Fruit fly (Drosophila melanogaster) whole organism, embryonic: ENCODE results near the gene CG6923.
A peak's percentile ranks its signal among the peaks of the same experiment; 100 is the strongest.

Experiments
- Abd-B ChIP-seq: fragments of 200-800 bp; sonication (Bioruptor generic); optimal IDR thresholded peaks from 2 replicates; lab custom pipeline; 2018; ENCODE audit warnings: missing biosample characterization, mild to moderate bottlenecking, missing genetic modification characterization, moderate library complexity
- Awh ChIP-seq: fragments of 200-800 bp; sonication (Bioruptor generic); IDR thresholded peaks from 2 replicates; pipeline ENCODE4, ENCODE4 v1.3.6; 2022; ENCODE audit warnings: missing biosample characterization, missing genetic modification characterization
- BEAF-32 ChIP-seq: fragments of 200-800 bp; sonication (Bioruptor generic); optimal IDR thresholded peaks from 3 replicates; lab custom pipeline; 2017; ENCODE audit warnings: missing biosample characterization, missing genetic modification characterization, mild to moderate bottlenecking, moderate library complexity, missing genetic modification reagents
- Bgb ChIP-seq: fragments of 200-800 bp; sonication (Bioruptor generic); IDR thresholded peaks from 2 replicates; pipeline ENCODE4 v1.3.6; 2022; ENCODE audit warnings: missing biosample characterization, missing genetic modification characterization; ENCODE audit not compliant: partially characterized antibody
- CG11398 ChIP-seq: fragments of 200-800 bp; sonication (Bioruptor generic); optimal IDR thresholded peaks from 2 replicates; lab custom pipeline; 2016; ENCODE audit warnings: missing biosample characterization, missing genetic modification characterization
- CG12155 ChIP-seq: fragments of 200-800 bp; sonication (Bioruptor generic); optimal IDR thresholded peaks from 3 replicates; lab custom pipeline; 2016; ENCODE audit warnings: missing biosample characterization, missing genetic modification characterization
- CG12769 ChIP-seq: fragments of 200-800 bp; sonication (Bioruptor generic); optimal IDR thresholded peaks from 2 replicates; lab custom pipeline; 2019; ENCODE audit warnings: missing biosample characterization, mild to moderate bottlenecking, missing genetic modification characterization, moderate library complexity
- CG13424 ChIP-seq: fragments of 200-800 bp; sonication (Bioruptor generic); optimal IDR thresholded peaks from 2 replicates; lab custom pipeline; 2019; ENCODE audit warnings: missing biosample characterization, mild to moderate bottlenecking, missing genetic modification characterization, moderate library complexity
- CG14014 ChIP-seq: fragments of 200-800 bp; sonication (Bioruptor generic); IDR thresholded peaks from 2 replicates; pipeline ENCODE4 v1.3.6; 2022; ENCODE audit warnings: missing biosample characterization, missing genetic modification characterization
- CG1602 ChIP-seq: fragments of 200-800 bp; sonication (Bioruptor generic); optimal IDR thresholded peaks from 3 replicates; lab custom pipeline; 2016; ENCODE audit warnings: missing biosample characterization, missing genetic modification characterization
- CG17186 ChIP-seq: fragments of 200-800 bp; sonication (Bioruptor generic); optimal IDR thresholded peaks from 3 replicates; lab custom pipeline; 2017; ENCODE audit warnings: missing biosample characterization, missing genetic modification reagents, missing genetic modification characterization
- CG17802 ChIP-seq: fragments of 200-800 bp; sonication (Bioruptor generic); optimal IDR thresholded peaks from 2 replicates; lab custom pipeline; 2018; ENCODE audit warnings: missing biosample characterization, mild to moderate bottlenecking, missing genetic modification characterization, moderate library complexity
- CG18011 ChIP-seq: fragments of 200-800 bp; sonication (Bioruptor generic); optimal IDR thresholded peaks from 2 replicates; lab custom pipeline; 2017; ENCODE audit warnings: missing biosample characterization, missing genetic modification characterization, mild to moderate bottlenecking, moderate library complexity, missing genotype
- CG18599 ChIP-seq: fragments of 200-800 bp; sonication (Bioruptor generic); optimal IDR thresholded peaks from 3 replicates; lab custom pipeline; 2017; ENCODE audit warnings: missing biosample characterization, missing genetic modification characterization, mild to moderate bottlenecking, moderate library complexity, missing genetic modification reagents
- CG2120 ChIP-seq: fragments of 200-800 bp; sonication (Bioruptor generic); optimal IDR thresholded peaks from 3 replicates; lab custom pipeline; 2016; ENCODE audit warnings: missing biosample characterization, missing genetic modification characterization
- CG2875 ChIP-seq: fragments of 200-800 bp; sonication (Bioruptor generic); optimal IDR thresholded peaks from 2 replicates; lab custom pipeline; 2017; ENCODE audit warnings: missing biosample characterization, mild to moderate bottlenecking, missing genetic modification characterization, missing genetic modification reagents
- CG30020 ChIP-seq: fragments of 200-800 bp; optimal IDR thresholded peaks from 2 replicates; lab custom pipeline; 2019; ENCODE audit warnings: missing biosample characterization, mild to moderate bottlenecking, missing genetic modification characterization, moderate library complexity
- CG31388 ChIP-seq: fragments of 200-800 bp; sonication (Bioruptor generic); optimal IDR thresholded peaks from 2 replicates; lab custom pipeline; 2016; ENCODE audit warnings: missing biosample characterization, missing genetic modification characterization
- CG3407 ChIP-seq: fragments of 200-800 bp; sonication (Bioruptor generic); optimal IDR thresholded peaks from 2 replicates; lab custom pipeline; 2018; ENCODE audit warnings: missing biosample characterization, mild to moderate bottlenecking, missing genetic modification characterization
- CG6765 ChIP-seq: fragments of 200-800 bp; sonication (Bioruptor generic); optimal IDR thresholded peaks from 3 replicates; lab custom pipeline; 2017; ENCODE audit warnings: missing biosample characterization, mild to moderate bottlenecking, missing genetic modification characterization
- CG8281 ChIP-seq: fragments of 200-800 bp; sonication (Bioruptor generic); optimal IDR thresholded peaks from 2 replicates; lab custom pipeline; 2018; ENCODE audit warnings: missing biosample characterization, mild to moderate bottlenecking, missing genetic modification characterization, moderate library complexity
- CG8944 ChIP-seq: fragments of 200-800 bp; sonication (Bioruptor generic); optimal IDR thresholded peaks from 3 replicates; lab custom pipeline; 2016; ENCODE audit warnings: missing biosample characterization, missing genetic modification characterization
- Camta ChIP-seq: fragments of 200-800 bp; sonication (Bioruptor generic); optimal IDR thresholded peaks from 2 replicates; lab custom pipeline; 2016; ENCODE audit warnings: missing biosample characterization, missing genetic modification characterization
- Dip3 ChIP-seq: fragments of 200-800 bp; sonication (Bioruptor generic); optimal IDR thresholded peaks from 3 replicates; lab custom pipeline; 2016; ENCODE audit warnings: missing biosample characterization, missing genetic modification characterization
- Dref ChIP-seq: fragments of 200-800 bp; sonication (Bioruptor generic); IDR thresholded peaks from 2 replicates; pipeline ENCODE4 v1.3.6; 2022; ENCODE audit warnings: missing biosample characterization, missing genetic modification characterization
- ERR ChIP-seq: fragments of 200-800 bp; sonication (Bioruptor generic); optimal IDR thresholded peaks from 2 replicates; lab custom pipeline; 2016; ENCODE audit warnings: missing biosample characterization, missing genetic modification characterization
- Fer2 ChIP-seq: fragments of 200-800 bp; sonication (Bioruptor generic); optimal IDR thresholded peaks from 2 replicates; lab custom pipeline; 2018; ENCODE audit warnings: missing biosample characterization, mild to moderate bottlenecking, missing genetic modification characterization, moderate library complexity
- HmgD ChIP-seq: fragments of 200-800 bp; sonication (Bioruptor generic); optimal IDR thresholded peaks from 3 replicates; lab custom pipeline; 2016; ENCODE audit warnings: missing biosample characterization, missing genetic modification characterization
- Hr3 ChIP-seq: fragments of 200-800 bp; sonication (Bioruptor generic); optimal IDR thresholded peaks from 3 replicates; lab custom pipeline; 2016; ENCODE audit warnings: missing biosample characterization, missing genetic modification characterization
- Hr51 ChIP-seq, 2 experiments: fragments of 200-800 bp; sonication (Bioruptor generic); optimal IDR thresholded peaks; 2 replicates in 1 of 2; 3 replicates in 1 of 2; lab custom pipeline; 2016 to 2018; ENCODE audit warnings: missing biosample characterization in 2 of 2, missing genetic modification characterization in 2 of 2, mild to moderate bottlenecking in 1 of 2, moderate library complexity in 1 of 2
- Lhr ChIP-seq: fragments of 200-800 bp; sonication (Bioruptor generic); optimal IDR thresholded peaks from 3 replicates; lab custom pipeline; 2017; ENCODE audit warnings: mild to moderate bottlenecking, missing biosample characterization, missing genetic modification reagents, missing genetic modification characterization
- MESR4 ChIP-seq: fragments of 200-800 bp; sonication (Bioruptor generic); optimal IDR thresholded peaks from 2 replicates; lab custom pipeline; 2018; ENCODE audit warnings: missing biosample characterization, mild to moderate bottlenecking, missing genetic modification characterization, moderate library complexity
- NfI ChIP-seq: fragments of 200-800 bp; sonication (Bioruptor generic); optimal IDR thresholded peaks from 3 replicates; lab custom pipeline; 2018; ENCODE audit warnings: missing biosample characterization, mild to moderate bottlenecking, missing genetic modification characterization, moderate library complexity
- Xrp1 ChIP-seq: fragments of 200-800 bp; sonication (Bioruptor generic); IDR thresholded peaks from 2 replicates; pipeline ENCODE4 v1.3.6; 2022; ENCODE audit warnings: missing biosample characterization, missing genetic modification characterization
- YL-1 ChIP-seq: fragments of 200-800 bp; sonication (Bioruptor generic); optimal IDR thresholded peaks from 3 replicates; lab custom pipeline; 2017; ENCODE audit warnings: missing biosample characterization, mild to moderate bottlenecking, missing genetic modification characterization
- bbx ChIP-seq: fragments of 200-800 bp; sonication (Bioruptor generic); IDR thresholded peaks from 2 replicates; pipeline ENCODE4 v1.3.6; 2022; ENCODE audit warnings: missing biosample characterization, missing genetic modification characterization; ENCODE audit not compliant: partially characterized antibody
- chm ChIP-seq: fragments of 200-800 bp; sonication (Bioruptor generic); IDR thresholded peaks from 2 replicates; pipeline ENCODE4 v1.3.6; 2022; ENCODE audit warnings: missing biosample characterization, missing genetic modification characterization
- chn ChIP-seq: fragments of 200-800 bp; sonication (Bioruptor generic); optimal IDR thresholded peaks from 2 replicates; lab custom pipeline; 2016; ENCODE audit warnings: missing biosample characterization, missing genetic modification characterization
- crol ChIP-seq: fragments of 200-800 bp; sonication (Bioruptor generic); IDR thresholded peaks from 2 replicates; pipeline ENCODE4 v1.3.6; 2022; ENCODE audit warnings: missing biosample characterization, missing genetic modification characterization
- gcm2 ChIP-seq: fragments of 200-800 bp; sonication (Bioruptor generic); optimal IDR thresholded peaks from 2 replicates; lab custom pipeline; 2016; ENCODE audit warnings: missing biosample characterization, missing genetic modification characterization
- nom ChIP-seq: fragments of 200-800 bp; sonication (Bioruptor generic); optimal IDR thresholded peaks from 2 replicates; lab custom pipeline; 2017; ENCODE audit warnings: missing biosample characterization, missing genetic modification characterization, mild to moderate bottlenecking, moderate library complexity, missing genetic modification reagents
- pfk ChIP-seq: fragments of 200-800 bp; sonication (Bioruptor generic); optimal IDR thresholded peaks from 2 replicates; lab custom pipeline; 2018; ENCODE audit warnings: missing biosample characterization, mild to moderate bottlenecking, missing genetic modification characterization, moderate library complexity
- sc ChIP-seq, 3 experiments: fragments of >200 bp in 2 of 3; fragments of 200-800 bp in 1 of 3; sonication (Bioruptor generic) in 1 of 3; optimal IDR thresholded peaks; 2 replicates in 2 of 3; 3 replicates in 1 of 3; lab custom pipeline; 2017; ENCODE audit warnings: mild to moderate bottlenecking in 1 of 3, missing biosample characterization in 1 of 3, missing genetic modification characterization in 1 of 3, missing genetic modification reagents in 1 of 3
- seq ChIP-seq: fragments of 200-800 bp; sonication (Bioruptor generic); IDR thresholded peaks from 2 replicates; pipeline ENCODE4 v1.3.6; 2022; ENCODE audit warnings: missing biosample characterization, missing genetic modification characterization
- sob ChIP-seq: fragments of 200-800 bp; sonication (Bioruptor generic); IDR thresholded peaks from 2 replicates; pipeline ENCODE4 v1.3.6; 2022; ENCODE audit warnings: missing biosample characterization, missing genetic modification characterization
- tin ChIP-seq: fragments of 200-800 bp; sonication (Bioruptor generic); optimal IDR thresholded peaks from 3 replicates; lab custom pipeline; 2016; ENCODE audit warnings: missing biosample characterization, missing genetic modification characterization
- tio ChIP-seq: fragments of 200-800 bp; sonication (Bioruptor generic); optimal IDR thresholded peaks from 2 replicates; lab custom pipeline; 2017; ENCODE audit warnings: missing biosample characterization, missing genetic modification characterization, inconsistent platforms
- tna ChIP-seq: fragments of 200-800 bp; sonication (Bioruptor generic); IDR thresholded peaks from 2 replicates; pipeline ENCODE4 v1.3.6; 2022; ENCODE audit warnings: missing biosample characterization, missing genetic modification characterization; ENCODE audit not compliant: partially characterized antibody

Gene CG6923

dm6 chr3R:11760669-11761387 is 11.0 kb upstream of the CG6923 start (continued):
- TF ChIP-seq Fer2 (tag; lab: Kevin White, UChicago) (peak; percentile 99), Awh (GFP tag; lab: Robert Waterston, UW) (no peak), Dip3 (peak; percentile 100), chm (no peak), CG8281 (peak; percentile 96), tio (GFP tag; lab: Kevin White, UChicago) (peak; percentile 100), sob (no peak), Dref (no peak), Hr3 (GFP tag; lab: Kevin White, UChicago) (peak; percentile 100), CG2875 (GFP tag; lab: Kevin White, UChicago) (peak; percentile 100), Hr51 (GFP tag; optimal IDR thresholded peaks at IDR 0.05; lab: Kevin White, UChicago) (peak; percentile 100), CG2120 (peak; percentile 100), MESR4 (GFP tag; lab: Kevin White, UChicago) (peak; percentile 97), CG18011 (GFP tag; lab: Kevin White, UChicago) (peak; percentile 94), bbx (GFP tag; lab: Robert Waterston, UW) (no peak), CG14014 (GFP tag; lab: Robert Waterston, UW) (no peak), nom (peak; percentile 99), CG6765 (GFP tag; lab: Kevin White, UChicago) (peak; percentile 100), CG12155 (peak; percentile 99), CG13424 (tag; lab: Kevin White, UChicago) (peak; percentile 100), CG11398 (GFP tag; lab: Kevin White, UChicago) (peak; percentile 100), CG30020 (tag; lab: Kevin White, UChicago) (peak; percentile 93), pfk (GFP tag; lab: Kevin White, UChicago) (peak; percentile 84), YL-1 (peak; percentile 99), crol (no peak), CG1602 (peak; percentile 100), CG3407 (GFP tag; lab: Kevin White, UChicago) (peak; percentile 99), CG18599 (GFP tag; lab: Kevin White, UChicago) (peak; percentile 100), CG12769 (tag; lab: Kevin White, UChicago) (peak; percentile 100), Camta (peak; percentile 100), sc (optimal IDR thresholded peaks at IDR 0.05; lab: Kevin White, UChicago) (no peak), sc (GFP tag; optimal IDR thresholded peaks at IDR 0.05; lab: Kevin White, UChicago) (peak; percentile 100), tin (GFP tag; lab: Kevin White, UChicago) (peak; percentile 100), gcm2 (GFP tag; lab: Kevin White, UChicago) (peak; percentile 100), BEAF-32 (GFP tag; lab: Kevin White, UChicago) (no peak), Lhr (peak; percentile 99), CG17186 (GFP tag; lab: Kevin White, UChicago) (peak; percentile 97), CG31388 (peak; percentile 99), seq (GFP tag; lab: Robert Waterston, UW) (no peak), tna (no peak), ERR (GFP tag; lab: Kevin White, UChicago) (peak; percentile 100), CG8944 (peak; percentile 100), Xrp1 (GFP tag; lab: Robert Waterston, UW) (no peak), NfI (GFP tag; lab: Kevin White, UChicago) (peak; percentile 100), chn (GFP tag; lab: Kevin White, UChicago) (peak; percentile 100), Abd-B (GFP tag; lab: Kevin White, UChicago) (peak; percentile 100), Bgb (GFP tag; lab: Robert Waterston, UW) (no peak), HmgD (GFP tag; lab: Kevin White, UChicago) (peak; percentile 100), CG17802 (tag; lab: Kevin White, UChicago) (peak; percentile 95)
